Fruit fly (Drosophila melanogaster): ENCODE data around the gene Alg10.

Alg10 gene

dm6 chr3L:11148478-11149251 lies 16.1 kb upstream of the Alg10 start (continued):
- no peak for TF ChIP-seq CG5953 (GFP tag; IDR thresholded peaks at IDR 0.05)
- 0 out of 2 replicates have a peak, but pooled peaks have one; percentile 21 for TF ChIP-seq Ada2b (GFP tag; IDR thresholded peaks at IDR 0.05)
- no peak for TF ChIP-seq her (GFP tag; optimal IDR thresholded peaks at IDR 0.05)
- TF ChIP-seq CG17912 (GFP tag; optimal IDR thresholded peaks at IDR 0.05): no peak
- TF ChIP-seq CG14965 (GFP tag; optimal IDR thresholded peaks at IDR 0.05; ENCODE audit: borderline replicate concordance): no peak
- peak; percentile 59 for TF ChIP-seq dmrt99B (tag; optimal IDR thresholded peaks at IDR 0.05)
- TF ChIP-seq CG13123 (GFP tag; optimal IDR thresholded peaks at IDR 0.05): no peak
- TF ChIP-seq CG2889 (GFP tag; IDR thresholded peaks at IDR 0.05): no peak
- no peak for TF ChIP-seq CG15073 (GFP tag; optimal IDR thresholded peaks at IDR 0.05)
- TF ChIP-seq zf30C (GFP tag; optimal IDR thresholded peaks at IDR 0.05): no peak
- peak; percentile 24; the same call in 1 of the 2 replicates for TF ChIP-seq wor (GFP tag; IDR thresholded peaks at IDR 0.05)
- TF ChIP-seq BEAF-32 (GFP tag; optimal IDR thresholded peaks at IDR 0.05): no peak
- no peak for TF ChIP-seq Stat92E (GFP tag; optimal IDR thresholded peaks at IDR 0.05)
- TF ChIP-seq org-1 (GFP tag; optimal IDR thresholded peaks at IDR 0.05): no peak
- TF ChIP-seq sr (GFP tag; IDR thresholded peaks at IDR 0.05): no peak
- TF ChIP-seq Side (GFP tag; optimal IDR thresholded peaks at IDR 0.05): no peak
- TF ChIP-seq Xbp1 (GFP tag; optimal IDR thresholded peaks at IDR 0.05): peak; percentile 37
- TF ChIP-seq C15 (GFP tag; IDR thresholded peaks at IDR 0.05): no peak
- TF ChIP-seq CG3995 (GFP tag; optimal IDR thresholded peaks at IDR 0.05): no peak
- peak; percentile 64 to 80 for TF ChIP-seq bsh (GFP tag; optimal IDR thresholded peaks at IDR 0.05)
- no peak for TF ChIP-seq Neu2 (GFP tag; optimal IDR thresholded peaks at IDR 0.05; ENCODE audit: borderline replicate concordance)
- no peak for TF ChIP-seq vfl (GFP tag; optimal IDR thresholded peaks at IDR 0.05)
- no peak for TF ChIP-seq CG4282 (GFP tag; optimal IDR thresholded peaks at IDR 0.05)
- no peak for TF ChIP-seq Hr39 (optimal IDR thresholded peaks at IDR 0.05)
- TF ChIP-seq Atf6 (GFP tag; IDR thresholded peaks at IDR 0.05): no peak
- TF ChIP-seq CG10565 (GFP tag; optimal IDR thresholded peaks at IDR 0.05): no peak
- no peak for TF ChIP-seq en (GFP tag; optimal IDR thresholded peaks at IDR 0.05)
- TF ChIP-seq CG32532 (GFP tag; IDR thresholded peaks at IDR 0.05): no peak
- no peak for TF ChIP-seq CG15011 (GFP tag; optimal IDR thresholded peaks at IDR 0.05)
- TF ChIP-seq CG18476 (GFP tag; optimal IDR thresholded peaks at IDR 0.05): no peak
- no peak for TF ChIP-seq D (optimal IDR thresholded peaks at IDR 0.05)
- peak; percentile 48 for TF ChIP-seq D (GFP tag; optimal IDR thresholded peaks at IDR 0.05)
- TF ChIP-seq Taf1 (GFP tag; IDR thresholded peaks at IDR 0.05): no peak
- no peak for TF ChIP-seq CG13624 (GFP tag; optimal IDR thresholded peaks at IDR 0.05)
- no peak for TF ChIP-seq CTCF (GFP tag; optimal IDR thresholded peaks at IDR 0.05)
- TF ChIP-seq CG12104 (GFP tag; optimal IDR thresholded peaks at IDR 0.05): no peak
- no peak for TF ChIP-seq CG10431 (GFP tag; optimal IDR thresholded peaks at IDR 0.05)
- TF ChIP-seq CG15601 (tag; optimal IDR thresholded peaks at IDR 0.05): peak; percentile 50
- no peak for TF ChIP-seq lov (optimal IDR thresholded peaks at IDR 0.05)
- TF ChIP-seq lov (GFP tag; IDR thresholded peaks at IDR 0.05): no peak
- no peak for TF ChIP-seq CG34422 (GFP tag; IDR thresholded peaks at IDR 0.05)
- TF ChIP-seq CG5245 (GFP tag; optimal IDR thresholded peaks at IDR 0.05): peak; percentile 18
- TF ChIP-seq Fer2 (tag; optimal IDR thresholded peaks at IDR 0.05): no peak
- TF ChIP-seq crp (GFP tag; optimal IDR thresholded peaks at IDR 0.05): no peak
- no peak for TF ChIP-seq pho (GFP tag; optimal IDR thresholded peaks at IDR 0.05)
- TF ChIP-seq ab (GFP tag; optimal IDR thresholded peaks at IDR 0.05): no peak
- peak; percentile 81 for TF ChIP-seq CG10979 (tag; optimal IDR thresholded peaks at IDR 0.05)
- 0 out of 2 replicates have a peak, but pooled peaks have one; percentile 44 for TF ChIP-seq ap (GFP tag; IDR thresholded peaks at IDR 0.05)
- TF ChIP-seq CG7963 (GFP tag; IDR thresholded peaks at IDR 0.05; ENCODE audit: partially characterized antibody): no peak
- no peak; the same call in 1 of the 2 replicates for TF ChIP-seq sisA (GFP tag; IDR thresholded peaks at IDR 0.05)
- TF ChIP-seq CG11085 (GFP tag; IDR thresholded peaks at IDR 0.05): no peak

All from whole organism, embryonic.